Fruit fly (Drosophila melanogaster) whole organism, embryonic: Measurements from ENCODE around the gene Snx17.

Experiments
- CG11504 ChIP-seq: fragments of 200-800 bp; sonication (Bioruptor generic); optimal IDR thresholded peaks from 3 replicates; lab custom pipeline; 2019; ENCODE audit warnings: missing biosample characterization, mild to moderate bottlenecking, missing genetic modification characterization, moderate library complexity
- CG12236 ChIP-seq: fragments of 200-800 bp; sonication (Bioruptor generic); optimal IDR thresholded peaks from 2 replicates; lab custom pipeline; 2016; ENCODE audit warnings: missing biosample characterization, missing genetic modification characterization
- CG15696 ChIP-seq: fragments of 200-800 bp; sonication (Bioruptor generic); optimal IDR thresholded peaks from 2 replicates; lab custom pipeline; 2019; ENCODE audit warnings: missing biosample characterization, mild to moderate bottlenecking, missing genetic modification characterization, moderate library complexity
- CG17186 ChIP-seq: fragments of 200-800 bp; sonication (Bioruptor generic); optimal IDR thresholded peaks from 3 replicates; lab custom pipeline; 2017; ENCODE audit warnings: missing biosample characterization, missing genetic modification reagents, missing genetic modification characterization
- CG3838 ChIP-seq: fragments of 200-800 bp; sonication (Bioruptor generic); optimal IDR thresholded peaks from 3 replicates; lab custom pipeline; 2016; ENCODE audit warnings: missing biosample characterization, missing genetic modification characterization
- CG7963 ChIP-seq: fragments of 200-800 bp; sonication (Bioruptor generic); IDR thresholded peaks from 3 replicates; pipeline ENCODE4 v1.3.6; 2022; ENCODE audit warnings: missing biosample characterization, missing genetic modification characterization; ENCODE audit not compliant: partially characterized antibody
- CG9437 ChIP-seq: fragments of 200-800 bp; sonication (Bioruptor generic); optimal IDR thresholded peaks from 2 replicates; lab custom pipeline; 2018; ENCODE audit warnings: missing biosample characterization, mild to moderate bottlenecking, missing genetic modification characterization
- cg ChIP-seq: fragments of 200-800 bp; sonication (Bioruptor generic); optimal IDR thresholded peaks from 3 replicates; lab custom pipeline; 2019; ENCODE audit warnings: missing biosample characterization, mild to moderate bottlenecking, missing genetic modification characterization, moderate library complexity
- mld ChIP-seq: fragments of 200-800 bp; sonication (Bioruptor generic); IDR thresholded peaks from 3 replicates; pipeline ENCODE4 v1.3.6; 2022; ENCODE audit warnings: missing biosample characterization, missing genetic modification characterization; ENCODE audit not compliant: partially characterized antibody
- pan ChIP-seq, 4 experiments: fragments of >200 bp in 3 of 4; fragments of 200-800 bp in 1 of 4; sonication (Bioruptor generic) in 1 of 4; optimal IDR thresholded peaks in 3 of 4; IDR thresholded peaks in 1 of 4; 2 replicates each; pipeline versions ENCODE4 v1.3.6 to Lab custom; 2017 to 2022; ENCODE audit warnings: missing biosample characterization in 2 of 4, missing genetic modification characterization in 2 of 4, mixed read lengths in 1 of 4
- pho ChIP-seq: fragments of 200-800 bp; sonication (Bioruptor generic); optimal IDR thresholded peaks from 2 replicates; lab custom pipeline; 2016; ENCODE audit warnings: missing biosample characterization, missing genetic modification characterization
- sug ChIP-seq: fragments of 200-800 bp; optimal IDR thresholded peaks from 2 replicates; lab custom pipeline; 2019; ENCODE audit warnings: missing biosample characterization, mild to moderate bottlenecking, missing genetic modification characterization, moderate library complexity
- zf30C ChIP-seq: fragments of 200-800 bp; sonication (Bioruptor generic); optimal IDR thresholded peaks from 3 replicates; lab custom pipeline; 2018; ENCODE audit warnings: missing biosample characterization, mild to moderate bottlenecking, missing genetic modification characterization

- TF ChIP-seq CG11504 (tag; lab: Kevin White, UChicago), result no peak
- no peak for TF ChIP-seq mld
- no peak for TF ChIP-seq CG15696 (tag; lab: Kevin White, UChicago)
- no peak for TF ChIP-seq CG9437 (GFP tag; lab: Kevin White, UChicago)
- no peak for TF ChIP-seq zf30C (GFP tag; lab: Kevin White, UChicago)
- no peak for TF ChIP-seq CG3838 (GFP tag; lab: Kevin White, UChicago)
- TF ChIP-seq pho, result no peak
- TF ChIP-seq CG12236, result no peak
- TF ChIP-seq CG17186 (GFP tag; lab: Kevin White, UChicago), result no peak
- no peak for TF ChIP-seq CG7963 (GFP tag; lab: Robert Waterston, UW)
- no peak for TF ChIP-seq cg
- no peak for TF ChIP-seq pan (optimal IDR thresholded peaks at IDR 0.05; lab: Kevin White, UChicago)
- no peak for TF ChIP-seq pan (GFP tag; optimal IDR thresholded peaks at IDR 0.05 in 1 of 2, IDR thresholded peaks at IDR 0.05 in 1 of 2)
- TF ChIP-seq sug (tag; lab: Kevin White, UChicago), result no peak
Measured at dm6 chr2L:10232827-10233226, 26.1 kb upstream of the Snx17 start.
